Fruit fly (Drosophila melanogaster) whole organism, adult: ENCODE measurements around the gene zfh1.

Source experiments
- CG14711 ChIP-seq: fragments of 200-800 bp; sonication (Bioruptor generic); optimal IDR thresholded peaks from 2 replicates; lab custom pipeline; 2018; ENCODE audit warnings: missing biosample characterization, mild to moderate bottlenecking, missing genetic modification characterization, moderate library complexity
- cic ChIP-seq: fragments of 200-800 bp; sonication (Bioruptor generic); optimal IDR thresholded peaks from 2 replicates; lab custom pipeline; 2017; ENCODE audit warnings: missing biosample characterization, mild to moderate bottlenecking, missing genetic modification characterization, moderate library complexity
- tj ChIP-seq: fragments of 200-800 bp; sonication (Bioruptor generic); optimal IDR thresholded peaks from 3 replicates; lab custom pipeline; 2017; ENCODE audit warnings: missing biosample characterization, mild to moderate bottlenecking, missing genetic modification characterization, moderate library complexity

DNA sequence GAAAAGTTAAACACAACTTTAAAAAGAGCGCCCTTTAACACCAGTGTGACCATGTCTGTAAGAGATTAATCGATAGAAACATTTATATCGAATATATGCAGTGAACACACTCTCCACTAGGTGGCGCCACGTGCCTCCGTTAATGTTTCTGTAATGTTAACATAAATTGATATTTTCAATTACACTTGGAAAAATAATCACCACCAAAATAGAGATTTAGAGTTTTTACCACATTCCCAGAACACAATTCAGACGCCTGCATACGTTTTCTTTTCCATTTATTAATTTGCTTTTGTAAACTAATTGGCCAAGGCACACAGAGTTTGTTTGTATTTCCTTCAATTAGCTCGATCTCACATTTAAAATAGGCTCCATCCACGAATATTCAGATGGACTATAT is 23.6 kb downstream of the zfh1 start:
- TF ChIP-seq cic (GFP tag; lab: Kevin White, UChicago) (no peak), tj (GFP tag; lab: Kevin White, UChicago) (no peak), CG14711 (tag; lab: Kevin White, UChicago) (no peak)
